Fruit fly (Drosophila melanogaster): ENCODE measurements around the gene PGAP1.

Gene PGAP1

DNA sequence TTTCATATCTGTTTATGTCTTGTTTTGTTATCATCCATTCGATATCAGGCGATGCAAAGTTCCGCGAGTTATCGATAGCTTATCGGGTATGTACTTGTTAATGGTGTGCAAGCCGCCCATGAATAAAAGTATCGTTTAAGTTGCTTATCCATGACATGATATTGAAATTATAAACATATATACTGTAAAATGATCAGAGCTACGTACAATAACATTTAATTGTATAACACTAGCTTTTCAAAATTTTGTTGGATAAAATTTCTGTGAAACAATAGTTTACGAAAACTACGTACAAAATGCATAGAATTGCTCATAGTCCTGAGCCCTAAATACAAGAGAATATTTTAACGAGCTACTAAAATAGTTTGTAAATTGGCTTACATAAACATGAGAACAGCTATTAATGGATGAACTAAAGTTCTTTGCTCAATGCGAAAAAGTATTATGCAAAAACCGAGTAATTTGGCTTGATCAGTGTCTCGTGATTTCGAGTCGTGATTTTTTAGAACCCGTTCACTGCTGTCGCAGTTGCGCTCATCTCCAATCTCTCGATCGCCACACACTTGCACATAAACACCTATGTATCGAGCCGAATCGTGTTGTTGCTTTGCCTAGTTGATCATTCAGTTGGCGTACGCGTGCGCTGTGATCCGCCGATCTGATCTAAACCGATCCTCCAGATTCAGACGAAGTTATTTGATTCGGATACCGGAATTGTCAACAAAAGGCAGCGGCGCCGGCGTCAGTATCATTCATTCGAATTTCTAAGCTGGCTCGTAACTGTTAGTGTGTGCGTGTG, at the start of gene PGAP1, which contains the start of gene cv:
PGAP1 (minus strand) TSS at position 57 of the 799 bp plus-strand sequence.
cv (plus strand) TSS at position 586 of the 799 bp plus-strand sequence.
- TF ChIP-seq bab1 (GFP tag; optimal IDR thresholded peaks at IDR 0.05) (peak; percentile 25), CG11617 (GFP tag; optimal IDR thresholded peaks at IDR 0.05) (peak; percentile 37), toe (GFP tag; optimal IDR thresholded peaks at IDR 0.05) (peak; percentile 62), pad (GFP tag; optimal IDR thresholded peaks at IDR 0.05) (peak; percentile 29), CG14711 (tag; optimal IDR thresholded peaks at IDR 0.05) (peak; percentile 54), Mnt (GFP tag; optimal IDR thresholded peaks at IDR 0.05) (no peak), CG33017 (tag; optimal IDR thresholded peaks at IDR 0.05) (no peak), CG1620 (GFP tag; optimal IDR thresholded peaks at IDR 0.05) (peak; percentile 42), CG7101 (tag; optimal IDR thresholded peaks at IDR 0.05) (peak; percentile 42), cnc (optimal IDR thresholded peaks at IDR 0.05) (no peak), Crg-1 (GFP tag; optimal IDR thresholded peaks at IDR 0.05) (peak; percentile 9)

DNA sequence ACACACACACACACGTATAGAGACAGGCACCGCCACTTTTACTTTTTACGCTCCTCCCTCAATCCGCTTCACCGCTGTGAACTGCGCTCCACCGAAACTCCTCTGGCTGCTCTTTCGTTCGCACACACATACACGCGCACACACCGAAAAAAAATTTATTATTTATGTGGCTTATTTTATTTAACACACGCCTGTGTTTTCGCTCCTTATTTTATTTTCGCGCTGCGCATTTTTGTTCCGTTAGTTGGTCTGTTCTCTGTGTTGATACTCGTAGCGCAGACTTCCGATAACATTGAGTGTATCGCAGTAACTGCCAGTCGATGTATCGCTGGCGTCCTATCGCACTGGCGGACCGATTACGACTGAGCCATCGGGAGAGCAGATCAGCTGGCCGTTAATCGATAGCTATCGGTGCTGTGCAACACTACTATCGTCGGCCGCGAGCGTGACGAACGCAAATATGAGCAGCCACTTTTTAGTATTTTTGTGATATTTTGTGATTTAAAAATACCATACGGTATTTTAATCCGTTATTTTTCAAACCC, 48.5 kb upstream of the PGAP1 start, which contains the start of gene Snx27:
Snx27 (minus strand) TSS at position 356 of the 545 bp plus-strand sequence.
- peak; percentile 69 for TF ChIP-seq Mnt (GFP tag; optimal IDR thresholded peaks at IDR 0.05)
- TF ChIP-seq CG11617 (GFP tag; optimal IDR thresholded peaks at IDR 0.05), result peak; percentile 35
- TF ChIP-seq CG1620 (GFP tag; optimal IDR thresholded peaks at IDR 0.05), result peak; percentile 76
- TF ChIP-seq pad (GFP tag; optimal IDR thresholded peaks at IDR 0.05), result peak; percentile 34
- TF ChIP-seq ovo (GFP tag; optimal IDR thresholded peaks at IDR 0.05), result peak; percentile 81
- no peak for TF ChIP-seq kay (GFP tag; ENCODE audit: borderline replicate concordance)
- peak; percentile 33 for TF ChIP-seq cic (GFP tag; optimal IDR thresholded peaks at IDR 0.05)
- TF ChIP-seq CG12768 (GFP tag; optimal IDR thresholded peaks at IDR 0.05), result peak; percentile 19
- peak; percentile 84 for TF ChIP-seq bab1 (GFP tag; optimal IDR thresholded peaks at IDR 0.05)
- TF ChIP-seq CG5204 (GFP tag; optimal IDR thresholded peaks at IDR 0.05), result no peak
- peak; percentile 41 for TF ChIP-seq CG14711 (tag; optimal IDR thresholded peaks at IDR 0.05)
- TF ChIP-seq Clk (GFP tag; optimal IDR thresholded peaks at IDR 0.05), result no peak
- no peak for TF ChIP-seq CG7045 (GFP tag; optimal IDR thresholded peaks at IDR 0.05)
- peak; percentile 70 for TF ChIP-seq CG7101 (tag; optimal IDR thresholded peaks at IDR 0.05)
- TF ChIP-seq Crg-1 (GFP tag; optimal IDR thresholded peaks at IDR 0.05), result peak; percentile 72

- TF ChIP-seq cic (GFP tag; optimal IDR thresholded peaks at IDR 0.05) (peak; percentile 11), cnc (optimal IDR thresholded peaks at IDR 0.05) (no peak), CG14711 (tag; optimal IDR thresholded peaks at IDR 0.05) (peak; percentile 4), CG11617 (GFP tag; optimal IDR thresholded peaks at IDR 0.05) (no peak), pad (GFP tag; optimal IDR thresholded peaks at IDR 0.05) (peak; percentile 19), CG7045 (GFP tag; optimal IDR thresholded peaks at IDR 0.05) (peak; percentile 17), toe (GFP tag; optimal IDR thresholded peaks at IDR 0.05) (no peak), tj (GFP tag; optimal IDR thresholded peaks at IDR 0.05) (peak; percentile 87), Mnt (GFP tag; optimal IDR thresholded peaks at IDR 0.05) (no peak), CG5204 (GFP tag; optimal IDR thresholded peaks at IDR 0.05) (no peak)
Measured at dm6 chrX:5737157-5737556, 47.9 kb upstream of the PGAP1 start.

dm6 chrX:5735268-5735941, 46.1 kb upstream of the PGAP1 start:
- TF ChIP-seq CG12768 (GFP tag; optimal IDR thresholded peaks at IDR 0.05), result peak; percentile 65
- TF ChIP-seq toe (GFP tag; optimal IDR thresholded peaks at IDR 0.05), result peak; percentile 73
- TF ChIP-seq Crg-1 (GFP tag; optimal IDR thresholded peaks at IDR 0.05), result peak; percentile 83
- TF ChIP-seq Mnt (GFP tag; optimal IDR thresholded peaks at IDR 0.05), result peak; percentile 88
- peak; percentile 99 for TF ChIP-seq bab1 (GFP tag; optimal IDR thresholded peaks at IDR 0.05)
- peak; percentile 95 for TF ChIP-seq CG33017 (tag; optimal IDR thresholded peaks at IDR 0.05)
- peak; percentile 97 for TF ChIP-seq CG7101 (tag; optimal IDR thresholded peaks at IDR 0.05)
- TF ChIP-seq kay (GFP tag; ENCODE audit: borderline replicate concordance), result no peak
- TF ChIP-seq CG7045 (GFP tag; optimal IDR thresholded peaks at IDR 0.05), result peak; percentile 77
- TF ChIP-seq Hr96 (GFP tag; optimal IDR thresholded peaks at IDR 0.05), result peak; percentile 86
- peak; percentile 77 for TF ChIP-seq CG5204 (GFP tag; optimal IDR thresholded peaks at IDR 0.05)
- TF ChIP-seq ovo (GFP tag; optimal IDR thresholded peaks at IDR 0.05), result no peak
- peak; percentile 81 for TF ChIP-seq pad (GFP tag; optimal IDR thresholded peaks at IDR 0.05)
- no peak for TF ChIP-seq cnc (optimal IDR thresholded peaks at IDR 0.05)
- peak; percentile 20 for TF ChIP-seq Clk (GFP tag; optimal IDR thresholded peaks at IDR 0.05)
- peak; percentile 88 for TF ChIP-seq CG11617 (GFP tag; optimal IDR thresholded peaks at IDR 0.05)
- TF ChIP-seq cic (GFP tag; optimal IDR thresholded peaks at IDR 0.05), result peak; percentile 7
- TF ChIP-seq CG1620 (GFP tag; optimal IDR thresholded peaks at IDR 0.05), result peak; percentile 85
- TF ChIP-seq CG14711 (tag; optimal IDR thresholded peaks at IDR 0.05), result peak; percentile 95
- peak; percentile 82 for TF ChIP-seq tj (GFP tag; optimal IDR thresholded peaks at IDR 0.05)

DNA sequence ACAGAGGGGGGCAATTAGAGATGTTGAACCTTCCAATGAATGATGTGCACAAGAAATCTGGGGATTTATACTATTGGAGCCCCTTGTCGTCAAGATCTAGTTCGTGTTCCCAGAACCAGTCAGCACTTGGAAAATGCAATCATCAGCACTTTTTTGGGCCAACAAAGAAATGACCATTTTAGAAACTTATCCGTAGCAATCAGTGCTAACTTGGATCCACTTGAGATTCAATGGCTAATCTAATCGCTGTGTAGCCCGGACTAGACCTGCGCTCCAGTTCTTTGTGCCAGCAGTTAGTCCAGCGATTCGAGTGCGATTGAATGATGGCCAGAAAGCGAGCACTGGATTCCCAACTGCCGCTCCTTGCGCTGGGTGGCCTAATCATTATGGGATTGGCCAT, 43.2 kb upstream of the PGAP1 start, which contains the start of gene CG15773:
CG15773 (plus strand) TSS at position 301 of the 400 bp plus-strand sequence.
- TF ChIP-seq pad (GFP tag; optimal IDR thresholded peaks at IDR 0.05) (no peak), CG14711 (tag; optimal IDR thresholded peaks at IDR 0.05) (no peak), Mnt (GFP tag; optimal IDR thresholded peaks at IDR 0.05) (no peak), CG33017 (tag; optimal IDR thresholded peaks at IDR 0.05) (no peak), CG1620 (GFP tag; optimal IDR thresholded peaks at IDR 0.05) (no peak), toe (GFP tag; optimal IDR thresholded peaks at IDR 0.05) (no peak), Clk (GFP tag; optimal IDR thresholded peaks at IDR 0.05) (no peak), Crg-1 (GFP tag; optimal IDR thresholded peaks at IDR 0.05) (no peak), CG7101 (tag; optimal IDR thresholded peaks at IDR 0.05) (no peak), tj (GFP tag; optimal IDR thresholded peaks at IDR 0.05) (no peak), Hr96 (GFP tag; optimal IDR thresholded peaks at IDR 0.05) (no peak), cnc (optimal IDR thresholded peaks at IDR 0.05) (no peak), cic (GFP tag; optimal IDR thresholded peaks at IDR 0.05) (no peak), CG7045 (GFP tag; optimal IDR thresholded peaks at IDR 0.05) (no peak), CG12768 (GFP tag; optimal IDR thresholded peaks at IDR 0.05) (no peak), kay (GFP tag; ENCODE audit: borderline replicate concordance) (no peak), CG11617 (GFP tag; optimal IDR thresholded peaks at IDR 0.05) (no peak), ovo (GFP tag; optimal IDR thresholded peaks at IDR 0.05) (no peak), bab1 (GFP tag; optimal IDR thresholded peaks at IDR 0.05) (no peak)
